Worm (Caenorhabditis elegans) whole organism, L4 larva: ENCODE measurements around the gene C18D11.3.
"Not testable (repeated sequence)": the region's sequence is repeated elsewhere in the genome, so short reads cannot be mapped to it uniquely, and the experiment has no call there.

Source experiments
- fkh-10 ChIP-seq: fragments of 150-350 bp; optimal IDR thresholded peaks from 2 replicates; lab custom pipeline; 2014; ENCODE audit warnings: missing biosample characterization, missing genetic modification reagents, missing genetic modification characterization
- fos-1 ChIP-seq: fragments of 150-350 bp; optimal IDR thresholded peaks from 2 replicates; lab custom pipeline; 2014; ENCODE audit warnings: missing biosample characterization, missing genetic modification characterization
- nhr-111 ChIP-seq: fragments of 200-800 bp; sonication (Bioruptor generic); optimal IDR thresholded peaks from 2 replicates; lab custom pipeline; 2018; ENCODE audit warnings: mild to moderate bottlenecking, missing genetic modification characterization, missing compliant biosample characterization
- pha-4 ChIP-seq, 2 experiments: fragments of 150-350 bp in 1 of 2; fragments of 200-800 bp in 1 of 2; sonication (Bioruptor generic) in 1 of 2; IDR thresholded peaks in 1 of 2; optimal IDR thresholded peaks in 1 of 2; 2 replicates each; pipeline versions ENCODE4 v1.3.6 to Lab custom; 2014 to 2022; ENCODE audit warnings: missing genetic modification characterization in 2 of 2, missing genetic modification reagents in 2 of 2, missing biosample characterization in 1 of 2, missing compliant biosample characterization in 1 of 2
- php-3 ChIP-seq: fragments of 200-800 bp; sonication (Bioruptor generic); IDR thresholded peaks from 2 replicates; pipeline ENCODE4 v1.3.6; 2022; ENCODE audit warnings: missing genetic modification reagents, missing genetic modification characterization, missing compliant biosample characterization
- zip-11 ChIP-seq: fragments of 200-800 bp; sonication (Bioruptor generic); IDR thresholded peaks from 2 replicates; pipeline ENCODE4 v1.3.6; 2022; ENCODE audit warnings: missing genetic modification characterization, missing compliant biosample characterization

- TF ChIP-seq php-3 (GFP tag; lab: Robert Waterston, UW), result peak; percentile 74
- not testable (repeated sequence) for TF ChIP-seq fos-1; fkh-10 (GFP tag; lab: Kevin White, UChicago); pha-4 (tag; optimal IDR thresholded peaks at IDR 0.05; lab: Kevin White, UChicago)
- peak; percentile 50; the same call in 1 of the 2 replicates for TF ChIP-seq zip-11 (GFP tag; lab: Robert Waterston, UW)
- peak; percentile 91 for TF ChIP-seq pha-4 (GFP tag; IDR thresholded peaks at IDR 0.05; lab: Robert Waterston, UW)
- TF ChIP-seq nhr-111, result peak; percentile 69
Measured at ce11 chrIII:11792295-11793256, 30.7 kb upstream of the C18D11.3 start, which contains the start of gene C24H11.2.
